Worm (Caenorhabditis elegans): ENCODE data around the gene F38A6.4.

F38A6.4 gene

DNA sequence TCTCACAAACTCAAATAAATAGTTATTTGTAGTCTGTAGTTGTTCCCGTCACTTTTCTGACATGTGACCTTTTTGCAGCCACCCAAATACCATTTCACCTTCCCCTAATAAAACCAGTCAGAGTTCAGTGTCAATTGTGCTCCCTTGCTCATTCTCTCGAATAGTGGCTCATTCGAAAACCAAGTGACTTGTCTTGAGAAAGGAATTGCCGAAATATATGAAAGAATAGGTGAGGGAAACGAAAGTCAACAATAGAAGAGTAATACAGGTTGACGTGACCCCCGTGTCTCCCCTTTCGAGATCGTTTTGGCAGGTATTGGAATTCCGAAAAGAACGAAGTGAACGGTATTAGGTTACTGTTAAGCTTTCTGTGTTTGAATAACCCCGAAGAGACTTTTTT, 12.0 kb downstream of the F38A6.4 start:
- no peak for TF ChIP-seq sdz-12 (GFP tag; optimal IDR thresholded peaks at IDR 0.05)
- TF ChIP-seq nhr-6 (tag; optimal IDR thresholded peaks at IDR 0.05) = no peak
- TF ChIP-seq gei-8 (GFP tag; optimal IDR thresholded peaks at IDR 0.05) = no peak
- TF ChIP-seq pha-4 (GFP tag; IDR thresholded peaks at IDR 0.05) = no peak
- peak; percentile 69 for TF ChIP-seq pha-4 (tag; optimal IDR thresholded peaks at IDR 0.05)

- TF ChIP-seq lir-3 (tag; optimal IDR thresholded peaks at IDR 0.05) (no peak), Y75B8A.6 (GFP tag; IDR thresholded peaks at IDR 0.05) (no peak), pha-4 (GFP tag; IDR thresholded peaks at IDR 0.05) (no peak; the same call in 1 of the 2 replicates), pha-4 (tag; optimal IDR thresholded peaks at IDR 0.05) (peak; percentile 99), zfp-2 (tag; optimal IDR thresholded peaks at IDR 0.05) (no peak)
Observed at ce11 chrV:20761758-20762157, 13.4 kb downstream of the F38A6.4 start.

ce11 chrV:20758106-20758505, 17.1 kb downstream of the F38A6.4 start:
- TF ChIP-seq egl-43 (GFP tag; IDR thresholded peaks at IDR 0.05) = 0 out of 2 replicates have a peak, but pooled peaks have one; percentile 31
- TF ChIP-seq F37D6.2 (tag; optimal IDR thresholded peaks at IDR 0.05) = no peak
- peak; percentile 95 for TF ChIP-seq aha-1 (tag)
- peak in 1 of 2 experiments; percentile 90 for TF ChIP-seq unc-62 (GFP tag; optimal IDR thresholded peaks at IDR 0.05 in 1 of 2)
- no peak for TF ChIP-seq unc-62 (tag; optimal IDR thresholded peaks at IDR 0.05)

- TF ChIP-seq set-16 (GFP tag; IDR thresholded peaks at IDR 0.05) (peak; percentile 62; the same call in 1 of the 2 replicates), rbr-2 (tag; optimal IDR thresholded peaks at IDR 0.05) (no peak), egl-43 (GFP tag; IDR thresholded peaks at IDR 0.05) (0 out of 2 replicates have a peak, but pooled peaks have one; percentile 36), php-3 (GFP tag; IDR thresholded peaks at IDR 0.05) (0 out of 2 replicates have a peak, but pooled peaks have one; percentile 21), ztf-7 (tag; optimal IDR thresholded peaks at IDR 0.05) (no peak), lin-38 (GFP tag; IDR thresholded peaks at IDR 0.05) (no peak)
Observed at ce11 chrV:20757255-20757654, 17.9 kb downstream of the F38A6.4 start.

DNA sequence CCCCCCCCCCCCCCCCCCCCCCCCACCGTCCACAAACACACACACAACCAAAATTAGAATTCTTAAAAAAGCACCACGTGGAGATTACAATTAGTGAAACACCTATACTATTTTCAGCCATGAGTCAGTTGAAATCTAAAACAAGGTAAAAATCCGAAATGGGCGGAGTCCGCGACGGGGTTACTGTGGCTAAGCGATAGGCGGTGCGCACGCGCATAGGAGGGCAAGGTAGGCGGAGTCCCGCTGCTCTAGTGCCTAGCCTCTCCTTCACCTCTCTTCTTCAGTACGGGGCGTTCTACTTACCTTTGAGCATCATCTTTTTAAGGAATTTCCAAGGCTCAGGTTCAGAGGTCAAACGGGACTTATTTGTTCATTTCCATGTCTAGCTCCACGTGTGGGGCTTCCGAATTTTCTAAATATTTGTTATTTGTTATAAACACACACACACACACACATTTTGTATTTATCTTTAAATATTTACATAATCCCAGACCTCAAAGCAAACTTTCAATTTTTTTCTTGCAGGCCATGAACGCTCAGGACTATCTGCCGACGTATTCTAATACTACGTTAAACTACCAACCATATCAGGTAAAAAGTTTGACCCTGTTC, 18.7 kb downstream of the F38A6.4 start:
- TF ChIP-seq dmd-6 (GFP tag; IDR thresholded peaks at IDR 0.05) (no peak), lin-15B (tag; optimal IDR thresholded peaks at IDR 0.05) (no peak), duxl-1 (tag; optimal IDR thresholded peaks at IDR 0.05; ENCODE audit: poor library complexity) (no peak), fos-1 (tag; optimal IDR thresholded peaks at IDR 0.05) (no peak), nhr-11 (tag; optimal IDR thresholded peaks at IDR 0.05) (no peak), madf-9 (GFP tag; conservative IDR thresholded peaks at IDR 0.05) (no peak), cey-2 (tag; optimal IDR thresholded peaks at IDR 0.05; ENCODE audit: borderline replicate concordance, insufficient read depth) (no peak), pha-4 (GFP tag; IDR thresholded peaks at IDR 0.05) (no peak), pha-4 (tag; optimal IDR thresholded peaks at IDR 0.05) (peak; percentile 89), rbr-2 (tag; optimal IDR thresholded peaks at IDR 0.05) (no peak), daf-19 (GFP tag; conservative IDR thresholded peaks at IDR 0.05) (no peak), lin-29 (GFP tag; IDR thresholded peaks at IDR 0.05) (no peak), R02D3.7 (tag; optimal IDR thresholded peaks at IDR 0.05) (no peak), pqm-1 (tag; optimal IDR thresholded peaks at IDR 0.05) (no peak), F44E2.7 (GFP tag; IDR thresholded peaks at IDR 0.05) (0 out of 2 replicates have a peak, but pooled peaks have one; percentile 43), ceh-20 (GFP tag; IDR thresholded peaks at IDR 0.05) (no peak), daf-16 (GFP tag; optimal IDR thresholded peaks at IDR 0.05) (no peak), daf-16 (tag; optimal IDR thresholded peaks at IDR 0.05) (no peak), F49E8.2 (tag; optimal IDR thresholded peaks at IDR 0.05; ENCODE audit: borderline replicate concordance) (no peak), aha-1 (tag) (no peak), nhr-48 (tag; optimal IDR thresholded peaks at IDR 0.05) (no peak), tag-97 (GFP tag; IDR thresholded peaks at IDR 0.05) (no peak), snpc-1.2 (GFP tag; IDR thresholded peaks at IDR 0.05) (no peak), zfp-3 (GFP tag; conservative IDR thresholded peaks at IDR 0.05) (no peak), set-16 (GFP tag; IDR thresholded peaks at IDR 0.05) (peak; percentile 38; the same call in 1 of the 2 replicates), F10B5.3 (tag; optimal IDR thresholded peaks at IDR 0.05) (no peak)
